Worm (Caenorhabditis elegans) whole organism, midembryonic: ENCODE results near the gene snr-6.
"Not testable (repeated sequence)": the region's sequence is repeated elsewhere in the genome, so short reads cannot be mapped to it uniquely, and the experiment has no call there.

Experiments used
- T22C8.4 ChIP-seq: fragments of 200-800 bp; sonication (Bioruptor generic); IDR thresholded peaks from 2 replicates; pipeline ENCODE4 v1.3.6; 2022; ENCODE audit warnings: missing genetic modification characterization, missing compliant biosample characterization
- cog-1 ChIP-seq: sonication (generic microtip); optimal IDR thresholded peaks from 2 replicates; lab custom pipeline; 2016; ENCODE audit warnings: missing genetic modification characterization, missing compliant biosample characterization
- flt-1 ChIP-seq: fragments of 200-800 bp; sonication (Bioruptor generic); IDR thresholded peaks from 2 replicates; pipeline ENCODE4 v1.3.6; 2022; ENCODE audit warnings: missing genetic modification characterization, missing compliant biosample characterization
- klf-2 ChIP-seq: fragments of 200-800 bp; sonication (Bioruptor generic); conservative IDR thresholded peaks from 2 replicates; pipeline ENCODE4 v1.3.6; 2022; ENCODE audit warnings: missing genetic modification reagents, missing genetic modification characterization, missing compliant biosample characterization
- med-1 ChIP-seq: sonication (generic microtip); optimal IDR thresholded peaks from 2 replicates; lab custom pipeline; 2017; ENCODE audit warnings: missing genetic modification characterization, mild to moderate bottlenecking, missing compliant biosample characterization, antibody characterized with exemption, missing genetic modification reagents; ENCODE audit not compliant: insufficient read depth
- ref-1 ChIP-seq: fragments of 200-800 bp; sonication (Bioruptor generic); conservative IDR thresholded peaks from 2 replicates; pipeline ENCODE4 v1.3.6; 2022; ENCODE audit warnings: missing genetic modification reagents, missing genetic modification characterization, missing compliant biosample characterization
- tab-1 ChIP-seq: fragments of 200-800 bp; sonication (Bioruptor generic); IDR thresholded peaks from 2 replicates; pipeline ENCODE4 v1.3.6; 2022; ENCODE audit warnings: missing genetic modification characterization, missing compliant biosample characterization
- ztf-23 ChIP-seq: fragments of 200-800 bp; sonication (Bioruptor generic); IDR thresholded peaks from 2 replicates; pipeline ENCODE4 v1.3.6; 2022; ENCODE audit warnings: missing genetic modification reagents, missing genetic modification characterization, missing compliant biosample characterization
- ztf-29 ChIP-seq: fragments of 200-800 bp; sonication (Bioruptor generic); IDR thresholded peaks from 2 replicates; pipeline ENCODE4 v1.3.6; 2022; ENCODE audit warnings: missing genetic modification reagents, missing genetic modification characterization, missing compliant biosample characterization

snr-6 gene

ce11 chrIII:12414533-12414932 is 14.9 kb downstream of the snr-6 start:
- no peak for TF ChIP-seq cog-1 (tag; lab: Kevin White, UChicago)
- TF ChIP-seq ztf-23 = 0 out of 2 replicates have a peak, but pooled peaks have one; percentile 24

- TF ChIP-seq T22C8.4 (GFP tag; lab: Robert Waterston, UW) = peak; percentile 94
- no peak for TF ChIP-seq ztf-29 (GFP tag; lab: Robert Waterston, UW)
- TF ChIP-seq ztf-23 = no peak
Measured at ce11 chrIII:12411668-12412067, 17.8 kb downstream of the snr-6 start.

ce11 chrIII:12411059-12411458 is 18.4 kb downstream of the snr-6 start:
- TF ChIP-seq tab-1 (GFP tag; lab: Robert Waterston, UW) = no peak
- peak; percentile 58; the same call in 1 of the 2 replicates for TF ChIP-seq T22C8.4 (GFP tag; lab: Robert Waterston, UW)

ce11 chrIII:12410304-12410703 is 19.1 kb downstream of the snr-6 start:
- TF ChIP-seq ztf-29 (GFP tag; lab: Robert Waterston, UW) = no peak
- TF ChIP-seq cog-1 (tag; lab: Kevin White, UChicago) = no peak
- TF ChIP-seq med-1 (GFP tag; lab: Kevin White, UChicago) = no peak
- TF ChIP-seq klf-2 (GFP tag; lab: Robert Waterston, UW) = no peak
- no peak for TF ChIP-seq ztf-23
- no peak for TF ChIP-seq ref-1 (GFP tag; lab: Robert Waterston, UW)
- TF ChIP-seq T22C8.4 (GFP tag; lab: Robert Waterston, UW) = peak; percentile 70

ce11 chrIII:12399709-12400108 is 29.7 kb downstream of the snr-6 start:
- TF ChIP-seq klf-2 (GFP tag; lab: Robert Waterston, UW) = peak; percentile 46; the same call in 1 of the 2 replicates
- peak; percentile 29; the same call in 1 of the 2 replicates for TF ChIP-seq T22C8.4 (GFP tag; lab: Robert Waterston, UW)
- TF ChIP-seq ztf-23 = peak; percentile 47; the same call in 1 of the 2 replicates
- peak; percentile 86 for TF ChIP-seq flt-1
- peak; percentile 84 for TF ChIP-seq tab-1 (GFP tag; lab: Robert Waterston, UW)
- 0 out of 2 replicates have a peak, but pooled peaks have one; percentile 50 for TF ChIP-seq ref-1 (GFP tag; lab: Robert Waterston, UW)
- TF ChIP-seq cog-1 (tag; lab: Kevin White, UChicago) = no peak
- peak; percentile 62 for TF ChIP-seq ztf-29 (GFP tag; lab: Robert Waterston, UW)
- TF ChIP-seq med-1 (GFP tag; lab: Kevin White, UChicago) = no peak

ce11 chrIII:12398468-12398867 is 31.0 kb downstream of the snr-6 start:
- TF ChIP-seq T22C8.4 (GFP tag; lab: Robert Waterston, UW) (no peak), med-1 (GFP tag; lab: Kevin White, UChicago) (no peak), flt-1 (no peak), ref-1 (GFP tag; lab: Robert Waterston, UW) (no peak), tab-1 (GFP tag; lab: Robert Waterston, UW) (no peak), klf-2 (GFP tag; lab: Robert Waterston, UW) (no peak), ztf-23 (no peak), ztf-29 (GFP tag; lab: Robert Waterston, UW) (no peak), cog-1 (tag; lab: Kevin White, UChicago) (no peak)

- TF ChIP-seq med-1 (GFP tag; lab: Kevin White, UChicago) (no peak), T22C8.4 (GFP tag; lab: Robert Waterston, UW) (peak; percentile 84)
Measured at ce11 chrIII:12395085-12395484, 34.3 kb downstream of the snr-6 start, which contains the start of gene Y49E10.10. TSS of gene Y49E10.10 (plus strand) at chrIII:12395465.

- TF ChIP-seq tab-1 (GFP tag; lab: Robert Waterston, UW) (no peak), T22C8.4 (GFP tag; lab: Robert Waterston, UW) (no peak), klf-2 (GFP tag; lab: Robert Waterston, UW) (no peak), flt-1 (no peak), med-1 (GFP tag; lab: Kevin White, UChicago) (no peak), ref-1 (GFP tag; lab: Robert Waterston, UW) (no peak), ztf-29 (GFP tag; lab: Robert Waterston, UW) (no peak), ztf-23 (no peak), cog-1 (tag; lab: Kevin White, UChicago) (no peak)
Measured at ce11 chrIII:12388106-12388505, 41.3 kb downstream of the snr-6 start.

ce11 chrIII:12386597-12386996 is 42.8 kb downstream of the snr-6 start, which contains the start of gene Y49E10.30:
TSS of gene Y49E10.30 (plus strand) at chrIII:12386897.
- TF ChIP-seq ref-1 (GFP tag; lab: Robert Waterston, UW); klf-2 (GFP tag; lab: Robert Waterston, UW); flt-1: not testable (repeated sequence)

- not testable (repeated sequence) for TF ChIP-seq ref-1 (GFP tag; lab: Robert Waterston, UW); ztf-29 (GFP tag; lab: Robert Waterston, UW); cog-1 (tag; lab: Kevin White, UChicago)
Measured at ce11 chrIII:12383709-12384108, 45.7 kb downstream of the snr-6 start, which contains the start of gene Y49E10.4. TSS of gene Y49E10.4 (minus strand) at chrIII:12383809.
